Fruit fly (Drosophila melanogaster) whole organism, embryonic: ENCODE results near the gene CG16789.
A peak's percentile ranks its signal among the peaks of the same experiment; 100 is the strongest.

Experiments used
- Bgb ChIP-seq: fragments of 200-800 bp; sonication (Bioruptor generic); IDR thresholded peaks from 2 replicates; pipeline ENCODE4 v1.3.6; 2022; ENCODE audit warnings: missing biosample characterization, missing genetic modification characterization; ENCODE audit not compliant: partially characterized antibody
- CG10959 ChIP-seq: fragments of 200-800 bp; sonication (Bioruptor generic); IDR thresholded peaks from 2 replicates; pipeline ENCODE4 v1.3.6; 2022; ENCODE audit warnings: missing biosample characterization, missing genetic modification characterization
- CG12236 ChIP-seq: fragments of 200-800 bp; sonication (Bioruptor generic); optimal IDR thresholded peaks from 2 replicates; lab custom pipeline; 2016; ENCODE audit warnings: missing biosample characterization, missing genetic modification characterization
- CG13424 ChIP-seq: fragments of 200-800 bp; sonication (Bioruptor generic); optimal IDR thresholded peaks from 2 replicates; lab custom pipeline; 2019; ENCODE audit warnings: missing biosample characterization, mild to moderate bottlenecking, missing genetic modification characterization, moderate library complexity
- CG13624 ChIP-seq: fragments of 200-800 bp; sonication (Bioruptor generic); optimal IDR thresholded peaks from 2 replicates; lab custom pipeline; 2016; ENCODE audit warnings: missing biosample characterization, missing genetic modification characterization
- CG14965 ChIP-seq: fragments of 200-800 bp; sonication (Bioruptor generic); optimal IDR thresholded peaks from 2 replicates; lab custom pipeline; 2016; ENCODE audit warnings: missing biosample characterization, missing genetic modification characterization, borderline replicate concordance
- CG2129 ChIP-seq: fragments of 200-800 bp; sonication (Bioruptor generic); IDR thresholded peaks from 2 replicates; pipeline ENCODE4 v1.3.6; 2022; ENCODE audit warnings: missing biosample characterization, missing genetic modification characterization; ENCODE audit not compliant: partially characterized antibody
- CG2712 ChIP-seq: fragments of 200-800 bp; optimal IDR thresholded peaks from 3 replicates; lab custom pipeline; 2019; ENCODE audit warnings: missing biosample characterization, mild to moderate bottlenecking, missing genetic modification characterization, moderate library complexity
- CG34376 ChIP-seq: fragments of 200-800 bp; sonication (Bioruptor generic); optimal IDR thresholded peaks from 2 replicates; lab custom pipeline; 2018; ENCODE audit warnings: missing biosample characterization, mild to moderate bottlenecking, missing genetic modification characterization
- CG5180 ChIP-seq: fragments of 200-800 bp; sonication (Bioruptor generic); optimal IDR thresholded peaks from 3 replicates; lab custom pipeline; 2017; ENCODE audit warnings: missing biosample characterization, missing genetic modification characterization, mild to moderate bottlenecking, moderate library complexity, missing genetic modification reagents
- CkIIα-i1 ChIP-seq: fragments of 200-800 bp; sonication (Bioruptor generic); IDR thresholded peaks from 2 replicates; pipeline ENCODE4 v1.3.6; 2022; ENCODE audit warnings: missing biosample characterization, missing genetic modification characterization
- Deaf1 ChIP-seq: fragments of 200-800 bp; optimal IDR thresholded peaks from 3 replicates; lab custom pipeline; 2019; ENCODE audit warnings: missing biosample characterization, mild to moderate bottlenecking, missing genetic modification characterization, moderate library complexity
- Dip2 ChIP-seq: fragments of 200-800 bp; sonication (Bioruptor generic); IDR thresholded peaks from 2 replicates; pipeline ENCODE4 v1.3.6; 2022; ENCODE audit warnings: missing biosample characterization, missing genetic modification characterization
- Drgx ChIP-seq: fragments of 200-800 bp; sonication (Bioruptor generic); IDR thresholded peaks from 2 replicates; pipeline ENCODE4 v1.3.6; 2022; ENCODE audit warnings: missing biosample characterization, missing genetic modification characterization
- Ets97D ChIP-seq: fragments of 200-800 bp; sonication (Bioruptor generic); optimal IDR thresholded peaks from 3 replicates; lab custom pipeline; 2016; ENCODE audit warnings: missing biosample characterization, missing genetic modification characterization
- HLH54F ChIP-seq: fragments of 200-800 bp; sonication (Bioruptor generic); optimal IDR thresholded peaks from 3 replicates; lab custom pipeline; 2016; ENCODE audit warnings: missing biosample characterization, missing genetic modification characterization
- HLHmδ ChIP-seq: fragments of 200-800 bp; sonication (Bioruptor generic); optimal IDR thresholded peaks from 2 replicates; lab custom pipeline; 2018; ENCODE audit warnings: missing biosample characterization, mild to moderate bottlenecking, missing genetic modification characterization, moderate library complexity
- Hmx ChIP-seq: fragments of 200-800 bp; sonication (Bioruptor generic); optimal IDR thresholded peaks from 2 replicates; lab custom pipeline; 2016; ENCODE audit warnings: missing biosample characterization, missing genetic modification characterization
- Hr51 ChIP-seq, 2 experiments: fragments of 200-800 bp; sonication (Bioruptor generic); optimal IDR thresholded peaks; 2 replicates in 1 of 2; 3 replicates in 1 of 2; lab custom pipeline; 2016 to 2018; ENCODE audit warnings: missing biosample characterization in 2 of 2, missing genetic modification characterization in 2 of 2, mild to moderate bottlenecking in 1 of 2, moderate library complexity in 1 of 2
- Lpt ChIP-seq: fragments of >200 bp; optimal IDR thresholded peaks from 2 replicates; lab custom pipeline; 2018; ENCODE audit warnings: missing biosample characterization, missing genetic modification characterization
- MTF-1 ChIP-seq: fragments of 200-800 bp; sonication (Bioruptor generic); optimal IDR thresholded peaks from 2 replicates; lab custom pipeline; 2018; ENCODE audit warnings: missing biosample characterization, mild to moderate bottlenecking, missing genetic modification characterization, borderline replicate concordance
- NC2β ChIP-seq: fragments of 200-800 bp; sonication (Bioruptor generic); optimal IDR thresholded peaks from 2 replicates; lab custom pipeline; 2016; ENCODE audit warnings: missing biosample characterization, missing genetic modification characterization
- Nf-YC ChIP-seq: fragments of 200-800 bp; optimal IDR thresholded peaks from 3 replicates; lab custom pipeline; 2019; ENCODE audit warnings: missing biosample characterization, mild to moderate bottlenecking, missing genetic modification characterization, moderate library complexity
- Oli ChIP-seq: fragments of 200-800 bp; sonication (Bioruptor generic); optimal IDR thresholded peaks from 2 replicates; lab custom pipeline; 2018; ENCODE audit warnings: missing biosample characterization, mild to moderate bottlenecking, missing genetic modification characterization, moderate library complexity
- Opbp ChIP-seq: fragments of 200-800 bp; sonication (Bioruptor generic); IDR thresholded peaks from 3 replicates; pipeline ENCODE4 v1.3.6; 2022; ENCODE audit warnings: missing biosample characterization, missing genetic modification characterization; ENCODE audit not compliant: partially characterized antibody
- Six4 ChIP-seq: fragments of 200-800 bp; sonication (Bioruptor generic); optimal IDR thresholded peaks from 2 replicates; lab custom pipeline; 2016; ENCODE audit warnings: missing biosample characterization, missing genetic modification characterization
- Spps ChIP-seq: fragments of 200-800 bp; sonication (Bioruptor generic); optimal IDR thresholded peaks from 2 replicates; lab custom pipeline; 2018; ENCODE audit warnings: missing biosample characterization, mild to moderate bottlenecking, missing genetic modification characterization
- br ChIP-seq: fragments of >200 bp; optimal IDR thresholded peaks from 2 replicates; lab custom pipeline; 2017
- btn ChIP-seq: fragments of 200-800 bp; sonication (Bioruptor generic); optimal IDR thresholded peaks from 2 replicates; lab custom pipeline; 2016; ENCODE audit warnings: missing biosample characterization, missing genetic modification characterization
- cato ChIP-seq: fragments of 200-800 bp; sonication (Bioruptor generic); optimal IDR thresholded peaks from 2 replicates; lab custom pipeline; 2016; ENCODE audit warnings: missing biosample characterization, missing genetic modification characterization, borderline replicate concordance
- caup ChIP-seq: fragments of 200-800 bp; sonication (Bioruptor generic); optimal IDR thresholded peaks from 3 replicates; lab custom pipeline; 2017; ENCODE audit warnings: missing biosample characterization, mild to moderate bottlenecking, missing genetic modification characterization, moderate library complexity; ENCODE audit not compliant: severe bottlenecking
- dmrt11E ChIP-seq: fragments of 200-800 bp; sonication (Bioruptor generic); optimal IDR thresholded peaks from 3 replicates; lab custom pipeline; 2018; ENCODE audit warnings: missing biosample characterization, mild to moderate bottlenecking, missing genetic modification characterization, moderate library complexity
- dmrt99B ChIP-seq: fragments of 200-800 bp; sonication (Bioruptor generic); optimal IDR thresholded peaks from 2 replicates; lab custom pipeline; 2018; ENCODE audit warnings: missing biosample characterization, mild to moderate bottlenecking, missing genetic modification characterization, moderate library complexity
- dysf ChIP-seq: fragments of 200-800 bp; sonication (Bioruptor generic); IDR thresholded peaks from 3 replicates; pipeline ENCODE4 v1.3.6; 2022; ENCODE audit warnings: missing biosample characterization, missing genetic modification characterization
- exex ChIP-seq: fragments of 200-800 bp; sonication (Bioruptor generic); optimal IDR thresholded peaks from 4 replicates; lab custom pipeline; 2018; ENCODE audit warnings: missing biosample characterization, mild to moderate bottlenecking, missing genetic modification characterization, moderate library complexity
- gcm2 ChIP-seq: fragments of 200-800 bp; sonication (Bioruptor generic); optimal IDR thresholded peaks from 2 replicates; lab custom pipeline; 2016; ENCODE audit warnings: missing biosample characterization, missing genetic modification characterization
- grn ChIP-seq: fragments of 200-800 bp; sonication (Bioruptor generic); optimal IDR thresholded peaks from 3 replicates; lab custom pipeline; 2017; ENCODE audit warnings: missing biosample characterization, missing genetic modification characterization
- gt ChIP-seq: fragments of 200-800 bp; sonication (Bioruptor generic); IDR thresholded peaks from 2 replicates; pipeline ENCODE4 v1.3.6; 2022; ENCODE audit warnings: missing biosample characterization, missing genetic modification characterization
- hbn ChIP-seq: fragments of 200-800 bp; sonication (Bioruptor generic); IDR thresholded peaks from 2 replicates; pipeline ENCODE4 v1.3.6; 2022; ENCODE audit warnings: missing biosample characterization, missing genetic modification characterization; ENCODE audit not compliant: partially characterized antibody
- hth ChIP-seq: fragments of >200 bp; optimal IDR thresholded peaks from 2 replicates; lab custom pipeline; 2017; ENCODE audit warnings: inconsistent platforms
- inv ChIP-seq: fragments of 200-800 bp; sonication (Bioruptor generic); IDR thresholded peaks from 2 replicates; pipeline ENCODE4 v1.3.6; 2022; ENCODE audit warnings: missing biosample characterization, missing genetic modification characterization; ENCODE audit not compliant: partially characterized antibody
- lab ChIP-seq: fragments of 200-800 bp; sonication (Bioruptor generic); optimal IDR thresholded peaks from 3 replicates; lab custom pipeline; 2017; ENCODE audit warnings: missing biosample characterization, missing genetic modification characterization, mild to moderate bottlenecking, moderate library complexity, missing genetic modification reagents
- lilli ChIP-seq: fragments of 200-800 bp; sonication (Bioruptor generic); optimal IDR thresholded peaks from 3 replicates; lab custom pipeline; 2016; ENCODE audit warnings: missing biosample characterization, missing genetic modification characterization
- lov ChIP-seq, 2 experiments: fragments of 200-800 bp in 1 of 2; fragments of >200 bp in 1 of 2; sonication (Bioruptor generic) in 1 of 2; IDR thresholded peaks in 1 of 2; optimal IDR thresholded peaks in 1 of 2; 2 replicates in 1 of 2; 3 replicates in 1 of 2; pipeline versions ENCODE4 v1.3.6 to Lab custom; 2017 to 2022; ENCODE audit warnings: missing biosample characterization in 1 of 2, missing genetic modification characterization in 1 of 2
- nau ChIP-seq: fragments of 200-800 bp; sonication (Bioruptor generic); optimal IDR thresholded peaks from 3 replicates; lab custom pipeline; 2017; ENCODE audit warnings: missing biosample characterization, mild to moderate bottlenecking, missing genetic modification characterization, missing genetic modification reagents
- psq ChIP-seq: fragments of 200-800 bp; sonication (Bioruptor generic); optimal IDR thresholded peaks from 2 replicates; lab custom pipeline; 2017; ENCODE audit warnings: missing biosample characterization, missing genetic modification characterization
- repo ChIP-seq: fragments of 200-800 bp; sonication (Bioruptor generic); optimal IDR thresholded peaks from 2 replicates; lab custom pipeline; 2016; ENCODE audit warnings: missing biosample characterization, missing genetic modification characterization
- row ChIP-seq: fragments of 200-800 bp; sonication (Bioruptor generic); IDR thresholded peaks from 3 replicates; pipeline ENCODE4 v1.3.6; 2022; ENCODE audit warnings: missing biosample characterization, missing genetic modification characterization
- sisA ChIP-seq: fragments of 200-800 bp; sonication (Bioruptor generic); IDR thresholded peaks from 2 replicates; pipeline ENCODE4 v1.3.6; 2022; ENCODE audit warnings: missing biosample characterization, missing genetic modification characterization
- sna ChIP-seq: fragments of 200-800 bp; sonication (Bioruptor generic); IDR thresholded peaks from 2 replicates; pipeline ENCODE4 v1.3.6; 2022; ENCODE audit warnings: missing biosample characterization, missing genetic modification characterization; ENCODE audit not compliant: partially characterized antibody
- sug ChIP-seq: fragments of 200-800 bp; optimal IDR thresholded peaks from 2 replicates; lab custom pipeline; 2019; ENCODE audit warnings: missing biosample characterization, mild to moderate bottlenecking, missing genetic modification characterization, moderate library complexity

Gene CG16789

dm6 chr3R:9529913-9530312 is 36.1 kb upstream of the CG16789 start (continued):
- TF ChIP-seq CG10959 (GFP tag; lab: Robert Waterston, UW) (no peak), lilli (GFP tag; lab: Kevin White, UChicago) (no peak), Oli (tag; lab: Kevin White, UChicago) (no peak), CG2129 (no peak), Ets97D (GFP tag; lab: Kevin White, UChicago) (no peak), Opbp (GFP tag; lab: Robert Waterston, UW) (no peak), caup (GFP tag; lab: Kevin White, UChicago) (no peak), Hmx (GFP tag; lab: Kevin White, UChicago) (no peak), Six4 (GFP tag; lab: Kevin White, UChicago) (no peak), CG12236 (GFP tag; lab: Kevin White, UChicago) (no peak), hbn (no peak), exex (tag; lab: Kevin White, UChicago) (no peak), Drgx (GFP tag; lab: Robert Waterston, UW) (no peak), Deaf1 (tag; lab: Kevin White, UChicago) (no peak), dmrt11E (tag; lab: Kevin White, UChicago) (no peak), sisA (GFP tag; lab: Robert Waterston, UW) (no peak), CG13424 (no peak), grn (GFP tag; lab: Kevin White, UChicago) (no peak), lab (peak; percentile 6), MTF-1 (GFP tag; lab: Kevin White, UChicago) (no peak), CG34376 (no peak), NC2β (GFP tag; lab: Kevin White, UChicago) (no peak), dmrt99B (tag; lab: Kevin White, UChicago) (no peak), br (lab: Kevin White, UChicago) (no peak), CG14965 (GFP tag; lab: Kevin White, UChicago) (no peak), CG13624 (GFP tag; lab: Kevin White, UChicago) (no peak), hth (lab: Kevin White, UChicago) (no peak), CG5180 (no peak), CG2712 (tag; lab: Kevin White, UChicago) (no peak), inv (GFP tag; lab: Robert Waterston, UW) (no peak), nau (GFP tag; lab: Kevin White, UChicago) (no peak), Nf-YC (no peak), sug (tag; lab: Kevin White, UChicago) (peak; percentile 5), repo (GFP tag; lab: Kevin White, UChicago) (no peak), HLH54F (GFP tag; lab: Kevin White, UChicago) (no peak), Spps (tag; lab: Kevin White, UChicago) (peak; percentile 1), cato (no peak), lov (optimal IDR thresholded peaks at IDR 0.05; lab: Kevin White, UChicago) (no peak), lov (GFP tag; IDR thresholded peaks at IDR 0.05; lab: Robert Waterston, UW) (no peak), row (GFP tag; lab: Robert Waterston, UW) (no peak), Dip2 (GFP tag; lab: Robert Waterston, UW) (no peak), CkIIα-i1 (no peak), Hr51 (GFP tag; optimal IDR thresholded peaks at IDR 0.05; lab: Kevin White, UChicago) (no peak), gcm2 (GFP tag; lab: Kevin White, UChicago) (no peak), sna (no peak), btn (GFP tag; lab: Kevin White, UChicago) (no peak), dysf (GFP tag; lab: Robert Waterston, UW) (no peak), Bgb (GFP tag; lab: Robert Waterston, UW) (no peak), gt (GFP tag; lab: Robert Waterston, UW) (no peak), Lpt (GFP tag; lab: Kevin White, UChicago) (no peak), psq (GFP tag; lab: Kevin White, UChicago) (no peak), HLHmδ (GFP tag; lab: Kevin White, UChicago) (no peak)
